Fruit fly (Drosophila melanogaster): Measurements from ENCODE around the gene Elp5.

DNA sequence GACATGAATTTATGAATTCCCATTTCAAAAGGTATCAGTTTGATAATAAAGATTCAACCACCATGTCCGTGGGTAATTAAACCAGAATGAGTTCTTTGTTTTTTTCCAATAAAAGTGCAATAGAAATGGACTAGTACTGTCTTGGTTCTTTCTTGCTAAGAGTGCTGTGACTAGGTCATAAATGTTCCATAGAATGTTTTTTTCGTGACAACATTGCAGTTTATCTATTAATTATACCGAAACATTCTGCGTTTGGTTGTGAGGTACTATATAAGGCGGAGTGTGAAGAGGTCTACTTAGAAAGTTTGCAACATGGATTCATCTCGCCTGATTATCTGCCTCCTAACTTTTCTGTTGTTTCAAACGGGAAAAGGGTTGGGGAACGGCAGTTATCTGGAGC is 10.3 kb downstream of the Elp5 start, which contains the start of gene obst-I:
- TF ChIP-seq h (optimal IDR thresholded peaks at IDR 0.05) (no peak), insv (optimal IDR thresholded peaks at IDR 0.05) (no peak), psq (optimal IDR thresholded peaks at IDR 0.05) (no peak)

All from Kc167 (cell line).